Fruit fly (Drosophila melanogaster): ENCODE measurements around the gene CG43138.

The CG43138 gene

dm6 chrX:7530204-7530603 is 2.1 kb downstream of the CG43138 start (continued):
- TF ChIP-seq CG10669 (GFP tag; optimal IDR thresholded peaks at IDR 0.05) (peak; percentile 36), CG15336 (GFP tag; IDR thresholded peaks at IDR 0.05) (no peak), Met (GFP tag; optimal IDR thresholded peaks at IDR 0.05) (peak; percentile 55), achi (GFP tag; optimal IDR thresholded peaks at IDR 0.05) (no peak), svp (GFP tag) (peak; percentile 66)

dm6 chrX:7534864-7535263 is 6.8 kb downstream of the CG43138 start:
- TF ChIP-seq topi (GFP tag; optimal IDR thresholded peaks at IDR 0.05): peak; percentile 48
- TF ChIP-seq Sox102F (GFP tag; optimal IDR thresholded peaks at IDR 0.05): peak; percentile 56
- TF ChIP-seq CG10669 (GFP tag; optimal IDR thresholded peaks at IDR 0.05): peak; percentile 80
- no peak for TF ChIP-seq CG6276 (GFP tag; optimal IDR thresholded peaks at IDR 0.05)
- no peak for TF ChIP-seq CG8319 (GFP tag; optimal IDR thresholded peaks at IDR 0.05)
- TF ChIP-seq salr (GFP tag; optimal IDR thresholded peaks at IDR 0.05): peak; percentile 19 to 46
- 0 out of 2 replicates have a peak, but pooled peaks have one; percentile 18 for TF ChIP-seq Gug (GFP tag; IDR thresholded peaks at IDR 0.05)
- peak; percentile 47 for TF ChIP-seq CG8632 (GFP tag; optimal IDR thresholded peaks at IDR 0.05)
- peak; percentile 85 for TF ChIP-seq Ets96B (tag; optimal IDR thresholded peaks at IDR 0.05)
- TF ChIP-seq CG16779 (tag; optimal IDR thresholded peaks at IDR 0.05): peak; percentile 25
- peak; percentile 36 for TF ChIP-seq Eip75B (GFP tag; optimal IDR thresholded peaks at IDR 0.05)
- peak; percentile 67 for TF ChIP-seq CG3919 (GFP tag; optimal IDR thresholded peaks at IDR 0.05)
- TF ChIP-seq lz (GFP tag; optimal IDR thresholded peaks at IDR 0.05): peak; percentile 28
- peak; percentile 44 for TF ChIP-seq cyc (GFP tag; optimal IDR thresholded peaks at IDR 0.05)
- TF ChIP-seq fd85E (GFP tag; optimal IDR thresholded peaks at IDR 0.05): no peak
- TF ChIP-seq CG6854 (GFP tag; optimal IDR thresholded peaks at IDR 0.05): no peak
- TF ChIP-seq CG6792 (GFP tag; optimal IDR thresholded peaks at IDR 0.05): peak; percentile 59
- peak; percentile 79; the same call in 2 of the 3 replicates for TF ChIP-seq CG6163 (GFP tag; IDR thresholded peaks at IDR 0.05)
- TF ChIP-seq CG8119 (GFP tag; IDR thresholded peaks at IDR 0.05): no peak
- TF ChIP-seq CG6808 (GFP tag; optimal IDR thresholded peaks at IDR 0.05): peak; percentile 73
- TF ChIP-seq CG11902 (GFP tag; optimal IDR thresholded peaks at IDR 0.05): peak; percentile 21
- peak; percentile 6 for TF ChIP-seq Blimp-1 (GFP tag; optimal IDR thresholded peaks at IDR 0.05)
- peak; percentile 46 for TF ChIP-seq Smox (GFP tag; optimal IDR thresholded peaks at IDR 0.05)
- TF ChIP-seq CG3032 (tag; optimal IDR thresholded peaks at IDR 0.05): peak; percentile 76
- peak; percentile 69 for TF ChIP-seq fd59A (GFP tag; optimal IDR thresholded peaks at IDR 0.05)
- no peak for TF ChIP-seq Hr38 (GFP tag; optimal IDR thresholded peaks at IDR 0.05)
- TF ChIP-seq vri (GFP tag; optimal IDR thresholded peaks at IDR 0.05): peak; percentile 17
- TF ChIP-seq achi (GFP tag; optimal IDR thresholded peaks at IDR 0.05): peak; percentile 53
- peak; percentile 40 for TF ChIP-seq CG11762 (GFP tag; optimal IDR thresholded peaks at IDR 0.05; ENCODE audit: insufficient read depth)
- no peak for TF ChIP-seq CG4318 (GFP tag; optimal IDR thresholded peaks at IDR 0.05)
- peak; percentile 59 for TF ChIP-seq CG10631 (GFP tag; optimal IDR thresholded peaks at IDR 0.05)
- TF ChIP-seq Sox14 (GFP tag; optimal IDR thresholded peaks at IDR 0.05): peak; percentile 12
- TF ChIP-seq CG11294 (GFP tag; IDR thresholded peaks at IDR 0.05): no peak
- TF ChIP-seq Lpt (GFP tag; optimal IDR thresholded peaks at IDR 0.05): no peak
- peak; percentile 1 for TF ChIP-seq Hr4 (GFP tag; optimal IDR thresholded peaks at IDR 0.05)
- TF ChIP-seq Eip78C (GFP tag): peak; percentile 88
- peak; percentile 38 for TF ChIP-seq net (GFP tag; optimal IDR thresholded peaks at IDR 0.05)
- peak; percentile 25 for TF ChIP-seq Hr39 (GFP tag; optimal IDR thresholded peaks at IDR 0.05)
- TF ChIP-seq dac (GFP tag; optimal IDR thresholded peaks at IDR 0.05): no peak
- peak; percentile 59 for TF ChIP-seq CG34406 (GFP tag; optimal IDR thresholded peaks at IDR 0.05)
- no peak for TF ChIP-seq fkh (GFP tag; optimal IDR thresholded peaks at IDR 0.05)
- TF ChIP-seq acj6 (GFP tag; optimal IDR thresholded peaks at IDR 0.05): peak; percentile 55
- peak; percentile 7 for TF ChIP-seq CG31627 (GFP tag; optimal IDR thresholded peaks at IDR 0.05)
- TF ChIP-seq CG15336 (GFP tag; IDR thresholded peaks at IDR 0.05): no peak
- TF ChIP-seq ss (GFP tag; optimal IDR thresholded peaks at IDR 0.05): peak; percentile 50 to 79
- peak; percentile 11 for TF ChIP-seq Sox15 (GFP tag; optimal IDR thresholded peaks at IDR 0.05)
- no peak for TF ChIP-seq Eip93F (GFP tag; optimal IDR thresholded peaks at IDR 0.05)
- TF ChIP-seq esn (GFP tag; optimal IDR thresholded peaks at IDR 0.05): peak; percentile 68
